Worm (Caenorhabditis elegans): ENCODE data around the gene djr-1.1.

djr-1.1 gene

ce11 chrII:290282-290681 lies at the start of gene djr-1.1:
TSS of gene djr-1.1 (plus strand) at chrII:290582.
- no peak for TF ChIP-seq unc-62 (GFP tag; optimal IDR thresholded peaks at IDR 0.05)

DNA sequence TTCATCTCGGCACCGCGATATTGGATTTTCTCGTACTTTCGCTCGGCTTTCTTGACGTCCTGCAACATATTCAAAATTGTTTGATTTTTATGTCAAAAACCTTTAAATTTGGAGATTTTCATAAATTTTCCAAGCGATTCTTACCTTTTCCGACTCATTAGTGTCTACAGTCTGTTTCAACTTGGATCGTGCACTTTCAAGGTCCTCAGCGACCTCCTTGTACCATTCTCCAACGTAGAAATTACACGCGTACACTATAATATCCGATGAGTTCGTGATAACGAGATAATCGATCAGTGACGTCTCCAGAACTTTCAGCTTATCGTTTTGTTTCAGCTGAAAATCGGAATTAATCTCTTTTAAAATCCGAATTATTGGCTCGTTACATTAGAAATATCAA lies 42.6 kb upstream of the djr-1.1 start:
- TF ChIP-seq unc-62 (GFP tag; optimal IDR thresholded peaks at IDR 0.05) = no peak

DNA sequence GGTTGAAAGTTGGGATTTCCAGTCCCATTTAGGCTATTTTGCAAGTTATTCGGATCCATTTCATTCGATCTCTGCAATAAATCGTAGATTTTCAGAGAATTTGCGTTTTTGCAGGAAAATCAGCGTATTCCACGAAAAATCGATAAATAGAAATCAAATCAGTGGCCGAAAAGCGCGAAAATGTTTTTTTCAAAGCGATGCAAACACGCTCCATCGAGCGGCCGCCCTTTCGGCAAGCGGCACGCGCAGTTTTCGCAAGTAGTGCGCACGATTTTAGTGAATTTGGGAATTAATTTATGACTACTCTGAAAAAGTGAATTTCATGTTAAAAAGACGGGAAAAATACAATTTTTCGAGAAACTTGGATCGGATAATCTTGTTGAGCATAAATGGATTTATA lies 35.3 kb upstream of the djr-1.1 start:
- no peak for TF ChIP-seq unc-62 (GFP tag; optimal IDR thresholded peaks at IDR 0.05)

DNA sequence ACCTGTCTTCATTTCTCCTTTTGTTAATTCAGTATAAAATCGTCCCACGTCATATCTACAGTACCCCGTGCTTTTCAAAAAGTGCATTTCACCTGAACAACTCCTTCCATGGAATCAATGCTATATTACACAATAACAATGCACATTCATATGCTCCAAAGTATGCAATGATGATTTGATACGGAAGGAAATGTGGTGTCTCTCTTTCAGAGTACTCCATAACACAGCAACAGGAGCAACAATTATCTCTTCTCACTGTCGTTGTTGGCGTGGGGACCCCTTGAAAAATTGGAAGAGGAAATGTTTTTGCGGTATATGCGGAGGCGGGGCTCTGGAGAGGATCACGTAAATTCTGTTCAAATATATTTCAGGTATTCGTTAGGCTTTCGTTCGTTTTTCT lies 32.9 kb upstream of the djr-1.1 start, which contains the start of gene cat-2:
cat-2 (plus strand) TSS at position 301 of the 400 bp plus-strand sequence.
- no peak for TF ChIP-seq unc-62 (GFP tag; optimal IDR thresholded peaks at IDR 0.05)

- no peak for TF ChIP-seq unc-62 (GFP tag; optimal IDR thresholded peaks at IDR 0.05)
Observed at ce11 chrII:263563-263962, 26.8 kb upstream of the djr-1.1 start, which contains the start of gene scc-2. TSS of gene scc-2 (minus strand) at chrII:263663.

ce11 chrII:264053-264452 lies 26.3 kb upstream of the djr-1.1 start, which contains the start of gene B0432.14:
TSS of gene B0432.14 (plus strand) at chrII:264353.
- no peak for TF ChIP-seq unc-62 (GFP tag; optimal IDR thresholded peaks at IDR 0.05)

DNA sequence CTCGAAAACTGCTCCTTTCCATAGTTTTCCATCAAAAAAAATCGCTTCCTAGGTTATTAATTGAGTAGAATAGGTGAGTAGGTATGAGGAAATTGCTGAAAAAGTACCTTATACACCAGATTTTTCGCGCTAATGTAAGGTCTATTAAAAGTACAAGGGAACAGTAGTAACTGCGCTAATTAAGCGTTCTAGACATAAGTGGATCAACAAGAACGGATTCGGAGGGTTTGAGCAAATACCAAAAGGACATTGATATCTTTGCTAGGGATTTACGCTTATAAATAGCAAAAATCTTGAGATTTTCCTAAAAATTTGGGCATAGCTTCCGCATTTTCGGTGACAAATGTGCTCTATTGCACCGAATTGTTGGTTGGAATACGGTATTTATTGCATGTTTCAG lies 16.5 kb upstream of the djr-1.1 start, which contains the start of gene B0432.7:
B0432.7 (minus strand) TSS at position 101 of the 400 bp plus-strand sequence.
- TF ChIP-seq unc-62 (GFP tag; optimal IDR thresholded peaks at IDR 0.05) = no peak

ce11 chrII:278636-279035 lies 11.7 kb upstream of the djr-1.1 start, which contains the start of gene B0432.8:
TSS of gene B0432.8 (minus strand) at chrII:278736.
- no peak for TF ChIP-seq unc-62 (GFP tag; optimal IDR thresholded peaks at IDR 0.05)

DNA sequence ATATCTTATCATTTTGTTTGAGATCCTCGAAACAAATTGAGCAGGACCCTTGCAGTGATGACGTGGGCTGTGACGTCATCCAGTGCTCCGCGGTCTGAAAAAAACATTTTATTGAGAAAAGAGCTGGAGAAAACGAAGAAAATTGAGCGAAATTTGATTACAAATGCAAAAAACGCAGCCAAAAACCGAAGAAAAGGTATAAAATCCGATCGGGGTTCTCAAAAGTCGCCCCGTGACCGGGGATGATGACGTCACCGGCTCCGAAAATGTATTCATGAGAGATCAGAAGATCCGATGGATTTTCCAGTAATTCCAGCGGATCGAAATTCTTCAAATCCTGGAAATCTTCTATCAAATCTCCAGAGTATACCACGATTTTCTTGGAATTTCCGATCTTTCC lies 7.9 kb upstream of the djr-1.1 start, which contains the start of gene trul-1:
trul-1 (minus strand) TSS at position 101 of the 400 bp plus-strand sequence.
- no peak for TF ChIP-seq unc-62 (GFP tag; optimal IDR thresholded peaks at IDR 0.05)

DNA sequence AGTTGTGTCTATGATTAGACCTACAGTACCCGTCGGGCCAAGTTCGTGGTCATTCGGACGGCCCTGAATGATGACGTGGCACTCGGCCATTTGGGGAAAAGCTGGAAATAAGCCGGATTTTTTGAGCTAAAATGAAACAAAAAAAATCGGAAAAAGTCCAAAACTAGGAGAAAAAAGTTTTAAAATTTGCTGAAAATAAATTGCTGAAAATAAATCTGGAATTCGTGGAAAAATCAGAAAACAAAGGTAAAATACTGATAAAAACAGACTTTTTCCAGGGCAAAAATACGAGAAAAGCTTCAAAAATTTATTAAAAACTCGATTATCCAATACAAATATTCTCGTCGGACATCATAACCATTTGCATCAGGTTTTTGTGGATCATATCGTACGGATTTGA lies 6.8 kb upstream of the djr-1.1 start, which contains the start of gene B0432.9:
B0432.9 (minus strand) TSS at position 101 of the 400 bp plus-strand sequence.
- TF ChIP-seq unc-62 (GFP tag; optimal IDR thresholded peaks at IDR 0.05) = no peak

DNA sequence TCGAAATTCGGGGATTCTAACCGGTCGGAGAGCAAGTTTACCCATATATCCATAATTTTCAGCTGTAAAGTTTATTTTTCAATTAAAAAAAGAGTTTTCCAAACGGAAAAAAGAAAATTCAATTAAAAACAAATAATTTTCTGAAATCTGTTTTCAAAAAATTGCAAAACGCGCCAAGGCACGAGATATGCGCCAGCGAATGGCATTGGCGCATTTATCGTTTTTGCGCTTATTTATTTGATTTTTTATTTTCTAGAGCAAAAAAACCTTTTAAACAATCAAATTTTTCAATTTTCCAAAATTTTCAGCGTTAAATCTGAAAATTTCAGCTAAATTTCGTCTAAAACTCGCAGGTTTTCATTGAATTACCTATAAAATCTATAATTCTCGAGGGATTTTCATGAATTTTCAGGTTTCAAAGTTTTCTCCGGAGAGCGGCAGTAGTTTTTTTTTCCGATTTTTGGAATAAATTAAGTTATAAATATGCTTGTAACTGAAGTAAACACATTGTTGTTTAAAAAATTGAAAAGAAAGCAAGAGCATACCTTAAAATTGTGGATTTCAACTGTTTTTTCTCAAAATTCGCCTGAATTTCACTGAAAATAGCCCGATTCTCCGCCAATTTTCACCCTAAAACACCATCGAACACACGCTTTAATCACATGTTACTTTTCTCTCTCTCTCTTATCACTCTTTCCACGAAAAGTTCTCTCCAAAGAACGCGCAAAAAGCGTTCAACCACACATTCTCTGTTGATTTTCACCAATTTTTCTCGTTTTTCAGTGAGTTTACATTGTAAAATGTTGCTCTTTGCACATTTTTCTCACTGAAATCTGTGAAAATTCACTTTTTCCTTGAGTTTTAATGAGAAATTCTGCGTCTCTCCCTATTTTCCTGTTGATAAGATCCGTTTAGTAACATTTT lies 4.5 kb upstream of the djr-1.1 start, which contains the start of gene B0432.10:
B0432.10 (minus strand) TSS at position 649 of the 924 bp plus-strand sequence.
- TF ChIP-seq unc-62 (GFP tag; optimal IDR thresholded peaks at IDR 0.05) = no peak

DNA sequence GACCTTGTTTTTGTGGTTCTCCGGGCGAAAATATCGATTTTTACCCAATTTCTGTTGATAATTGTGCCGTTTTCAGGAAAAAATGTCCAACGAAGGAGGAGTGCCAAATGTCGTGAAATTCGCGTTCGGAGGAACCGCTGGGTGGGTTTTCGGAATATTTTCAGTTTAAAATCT lies 3.9 kb upstream of the djr-1.1 start, which contains the start of gene misc-1:
misc-1 (plus strand) TSS at position 75 of the 174 bp plus-strand sequence.
- TF ChIP-seq unc-62 (GFP tag; optimal IDR thresholded peaks at IDR 0.05) = no peak

DNA sequence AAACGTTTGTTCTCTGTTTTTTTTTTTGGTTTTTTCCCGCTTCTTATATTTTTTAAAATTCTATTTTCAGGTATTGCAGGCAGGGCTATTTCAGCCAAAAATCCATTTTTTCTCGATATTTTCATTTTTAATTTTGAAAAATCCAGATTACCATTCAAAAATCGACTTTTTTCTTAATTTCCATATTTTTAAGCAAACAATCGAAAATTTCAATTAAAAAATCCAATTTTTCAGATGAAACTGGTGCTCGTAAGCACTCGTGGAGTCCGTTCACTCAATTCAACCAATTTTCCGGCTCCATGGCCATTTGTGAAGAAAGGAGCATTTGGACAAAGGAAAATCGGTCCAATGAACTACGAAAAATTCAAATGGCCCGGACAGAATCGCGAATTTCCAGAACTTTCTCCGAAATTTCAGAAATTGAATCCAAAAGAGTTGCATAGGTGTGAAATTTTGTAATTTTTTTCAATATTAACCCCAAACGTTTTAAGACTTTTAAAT lies 1.6 kb upstream of the djr-1.1 start, which contains the start of gene mrpl-41:
mrpl-41 (plus strand) TSS at position 235 of the 501 bp plus-strand sequence.
- no peak for TF ChIP-seq unc-62 (GFP tag; optimal IDR thresholded peaks at IDR 0.05)

DNA sequence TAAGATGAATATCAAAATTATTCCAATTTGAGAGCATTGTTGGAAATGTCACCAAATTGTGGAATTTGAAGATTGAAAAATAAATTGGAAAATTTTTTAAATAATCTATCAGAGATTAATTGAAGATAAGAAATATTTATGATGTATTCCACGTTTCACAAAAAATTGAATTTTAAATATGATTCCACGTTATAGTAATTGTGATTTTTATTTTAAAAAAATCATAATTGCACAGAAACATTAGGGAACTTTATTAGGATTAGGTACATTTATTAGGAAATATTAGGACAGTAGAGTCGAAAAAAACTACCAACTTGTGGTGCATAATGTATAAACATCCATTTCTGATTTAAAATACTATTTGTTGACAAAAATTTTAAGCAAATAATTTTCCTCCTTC lies 4.2 kb downstream of the djr-1.1 start, which contains the start of gene B0432.11:
B0432.11 (minus strand) TSS at position 101 of the 400 bp plus-strand sequence.
- TF ChIP-seq unc-62 (GFP tag; optimal IDR thresholded peaks at IDR 0.05) = no peak

ce11 chrII:296911-297440 lies 6.6 kb downstream of the djr-1.1 start, which contains the start of the genes clec-117 and B0432.1:
TSS of gene clec-117 (minus strand) at chrII:297011.
TSS of gene B0432.1 (plus strand) at chrII:297390.
- TF ChIP-seq unc-62 (GFP tag; optimal IDR thresholded peaks at IDR 0.05) = no peak

ce11 chrII:299684-300083 lies 9.3 kb downstream of the djr-1.1 start, which contains the start of gene K01A2.6:
TSS of gene K01A2.6 (plus strand) at chrII:299984.
- TF ChIP-seq unc-62 (GFP tag; optimal IDR thresholded peaks at IDR 0.05) = no peak
